Worm (Caenorhabditis elegans) whole organism, midembryonic: ENCODE data around the gene ccd-5.

Source experiments
- T22C8.4 ChIP-seq: fragments of 200-800 bp; sonication (Bioruptor generic); IDR thresholded peaks from 2 replicates; pipeline ENCODE4 v1.3.6; 2022; ENCODE audit warnings: missing genetic modification characterization, missing compliant biosample characterization
- cog-1 ChIP-seq: sonication (generic microtip); optimal IDR thresholded peaks from 2 replicates; lab custom pipeline; 2016; ENCODE audit warnings: missing genetic modification characterization, missing compliant biosample characterization
- flt-1 ChIP-seq: fragments of 200-800 bp; sonication (Bioruptor generic); IDR thresholded peaks from 2 replicates; pipeline ENCODE4 v1.3.6; 2022; ENCODE audit warnings: missing genetic modification characterization, missing compliant biosample characterization
- klf-2 ChIP-seq: fragments of 200-800 bp; sonication (Bioruptor generic); conservative IDR thresholded peaks from 2 replicates; pipeline ENCODE4 v1.3.6; 2022; ENCODE audit warnings: missing genetic modification reagents, missing genetic modification characterization, missing compliant biosample characterization
- med-1 ChIP-seq: sonication (generic microtip); optimal IDR thresholded peaks from 2 replicates; lab custom pipeline; 2017; ENCODE audit warnings: missing genetic modification characterization, mild to moderate bottlenecking, missing compliant biosample characterization, antibody characterized with exemption, missing genetic modification reagents; ENCODE audit not compliant: insufficient read depth
- ref-1 ChIP-seq: fragments of 200-800 bp; sonication (Bioruptor generic); conservative IDR thresholded peaks from 2 replicates; pipeline ENCODE4 v1.3.6; 2022; ENCODE audit warnings: missing genetic modification reagents, missing genetic modification characterization, missing compliant biosample characterization
- tab-1 ChIP-seq: fragments of 200-800 bp; sonication (Bioruptor generic); IDR thresholded peaks from 2 replicates; pipeline ENCODE4 v1.3.6; 2022; ENCODE audit warnings: missing genetic modification characterization, missing compliant biosample characterization
- ztf-23 ChIP-seq: fragments of 200-800 bp; sonication (Bioruptor generic); IDR thresholded peaks from 2 replicates; pipeline ENCODE4 v1.3.6; 2022; ENCODE audit warnings: missing genetic modification reagents, missing genetic modification characterization, missing compliant biosample characterization
- ztf-29 ChIP-seq: fragments of 200-800 bp; sonication (Bioruptor generic); IDR thresholded peaks from 2 replicates; pipeline ENCODE4 v1.3.6; 2022; ENCODE audit warnings: missing genetic modification reagents, missing genetic modification characterization, missing compliant biosample characterization

The ccd-5 gene

ce11 chrX:2543353-2543752 is 29.1 kb downstream of the ccd-5 start:
- TF ChIP-seq klf-2 (GFP tag; lab: Robert Waterston, UW), result no peak
- no peak for TF ChIP-seq ref-1 (GFP tag; lab: Robert Waterston, UW)
- TF ChIP-seq ztf-29 (GFP tag; lab: Robert Waterston, UW), result no peak
- no peak for TF ChIP-seq tab-1 (GFP tag; lab: Robert Waterston, UW)
- no peak for TF ChIP-seq ztf-23 (GFP tag; lab: Robert Waterston, UW)
- TF ChIP-seq cog-1 (tag; lab: Kevin White, UChicago), result no peak
- TF ChIP-seq flt-1, result no peak
- no peak for TF ChIP-seq T22C8.4 (GFP tag; lab: Robert Waterston, UW)
- TF ChIP-seq med-1, result no peak

- TF ChIP-seq flt-1 (no peak), ztf-23 (GFP tag; lab: Robert Waterston, UW) (no peak), tab-1 (GFP tag; lab: Robert Waterston, UW) (no peak), T22C8.4 (GFP tag; lab: Robert Waterston, UW) (no peak), ztf-29 (GFP tag; lab: Robert Waterston, UW) (no peak), med-1 (no peak), ref-1 (GFP tag; lab: Robert Waterston, UW) (no peak), cog-1 (tag; lab: Kevin White, UChicago) (no peak), klf-2 (GFP tag; lab: Robert Waterston, UW) (no peak)
Measured at ce11 chrX:2541003-2541521, 31.4 kb downstream of the ccd-5 start, which contains the start of gene F52H2.3. Gene F52H2.3 (minus strand): TSS chrX:2541053.

DNA sequence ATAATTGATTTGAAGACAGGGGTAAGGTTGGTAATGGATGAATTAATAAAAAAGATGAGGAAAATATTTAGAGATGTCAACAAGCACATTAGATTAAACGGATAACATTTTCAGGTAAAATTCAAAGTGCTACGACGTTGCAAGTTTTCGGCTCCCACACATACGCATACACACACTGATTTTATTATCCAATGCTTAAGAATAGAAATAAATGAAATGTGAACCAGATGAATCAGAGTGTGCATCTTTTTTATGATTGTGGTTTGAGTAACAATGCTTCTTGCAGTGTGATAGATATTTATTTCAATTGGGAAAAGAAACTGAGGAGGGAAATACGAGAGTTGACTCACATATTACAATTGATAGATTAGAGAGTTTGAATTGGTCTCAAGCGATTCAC is 33.7 kb downstream of the ccd-5 start:
- TF ChIP-seq ztf-29 (GFP tag; lab: Robert Waterston, UW), result no peak
- TF ChIP-seq med-1, result no peak
- TF ChIP-seq T22C8.4 (GFP tag; lab: Robert Waterston, UW), result no peak
- no peak for TF ChIP-seq flt-1
- no peak for TF ChIP-seq ref-1 (GFP tag; lab: Robert Waterston, UW)
- no peak for TF ChIP-seq klf-2 (GFP tag; lab: Robert Waterston, UW)
- TF ChIP-seq tab-1 (GFP tag; lab: Robert Waterston, UW), result no peak
- no peak for TF ChIP-seq ztf-23 (GFP tag; lab: Robert Waterston, UW)
- no peak for TF ChIP-seq cog-1 (tag; lab: Kevin White, UChicago)

- TF ChIP-seq T22C8.4 (GFP tag; lab: Robert Waterston, UW), result peak; percentile 78
- peak; percentile 96 for TF ChIP-seq cog-1 (tag; lab: Kevin White, UChicago)
- TF ChIP-seq ref-1 (GFP tag; lab: Robert Waterston, UW), result no peak
- TF ChIP-seq med-1, result no peak
- TF ChIP-seq ztf-23 (GFP tag; lab: Robert Waterston, UW), result no peak
- TF ChIP-seq ztf-29 (GFP tag; lab: Robert Waterston, UW), result peak; percentile 63; the same call in 1 of the 2 replicates
- TF ChIP-seq flt-1, result peak; percentile 73
- no peak for TF ChIP-seq klf-2 (GFP tag; lab: Robert Waterston, UW)
- 0 out of 2 replicates have a peak, but pooled peaks have one; percentile 17 for TF ChIP-seq tab-1 (GFP tag; lab: Robert Waterston, UW)
Measured at ce11 chrX:2536246-2536772, 36.1 kb downstream of the ccd-5 start.

DNA sequence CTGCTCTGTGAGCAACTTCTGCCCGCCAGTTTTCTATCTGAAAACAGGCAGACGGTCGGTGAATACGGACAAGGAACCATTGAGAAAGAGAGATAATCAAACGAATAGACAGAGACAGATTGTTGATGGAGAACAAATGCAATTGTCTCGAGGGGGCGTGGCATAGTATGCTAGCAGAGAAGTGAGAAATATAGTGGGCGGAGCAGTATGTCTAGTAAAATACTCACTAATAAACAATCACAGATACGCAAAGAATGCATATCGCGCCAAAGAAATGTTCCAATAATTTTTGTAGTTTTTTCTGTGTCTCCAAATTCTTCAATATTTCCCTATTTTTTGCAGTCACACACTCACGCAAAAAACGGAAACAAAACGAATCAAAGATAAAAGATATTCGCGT is 40.1 kb downstream of the ccd-5 start, which contains the start of gene tbc-12:
TSS of gene tbc-12 (minus strand) at position 101 of the 400 bp plus-strand sequence.
- TF ChIP-seq ref-1 (GFP tag; lab: Robert Waterston, UW), result no peak
- TF ChIP-seq ztf-29 (GFP tag; lab: Robert Waterston, UW), result no peak
- TF ChIP-seq klf-2 (GFP tag; lab: Robert Waterston, UW), result no peak
- no peak for TF ChIP-seq ztf-23 (GFP tag; lab: Robert Waterston, UW)
- no peak for TF ChIP-seq med-1
- TF ChIP-seq T22C8.4 (GFP tag; lab: Robert Waterston, UW), result no peak
- no peak for TF ChIP-seq tab-1 (GFP tag; lab: Robert Waterston, UW)
- no peak for TF ChIP-seq cog-1 (tag; lab: Kevin White, UChicago)
- no peak for TF ChIP-seq flt-1

DNA sequence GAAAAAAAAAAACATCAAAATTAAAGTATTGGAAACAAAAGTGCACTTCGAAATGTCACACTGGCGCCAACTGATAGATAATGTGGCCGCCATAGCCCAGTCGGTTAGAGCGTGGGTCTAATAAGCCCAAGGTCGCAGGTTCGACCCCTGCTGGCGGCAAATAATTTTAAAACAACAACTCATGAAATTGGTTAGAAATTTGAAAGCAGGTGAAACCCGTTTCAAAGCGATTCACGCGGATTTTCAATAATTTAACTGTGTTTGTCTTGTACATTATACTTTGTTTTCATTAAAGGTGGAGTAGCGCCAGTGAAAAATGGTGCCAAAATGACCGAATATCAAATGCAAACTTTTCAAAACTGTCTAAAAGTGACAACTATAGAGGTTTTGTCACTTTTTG is 41.2 kb downstream of the ccd-5 start:
- TF ChIP-seq tab-1 (GFP tag; lab: Robert Waterston, UW) (no peak), ztf-29 (GFP tag; lab: Robert Waterston, UW) (no peak), med-1 (no peak), T22C8.4 (GFP tag; lab: Robert Waterston, UW) (no peak), ztf-23 (GFP tag; lab: Robert Waterston, UW) (no peak), klf-2 (GFP tag; lab: Robert Waterston, UW) (no peak), cog-1 (tag; lab: Kevin White, UChicago) (no peak), flt-1 (no peak), ref-1 (GFP tag; lab: Robert Waterston, UW) (no peak)

DNA sequence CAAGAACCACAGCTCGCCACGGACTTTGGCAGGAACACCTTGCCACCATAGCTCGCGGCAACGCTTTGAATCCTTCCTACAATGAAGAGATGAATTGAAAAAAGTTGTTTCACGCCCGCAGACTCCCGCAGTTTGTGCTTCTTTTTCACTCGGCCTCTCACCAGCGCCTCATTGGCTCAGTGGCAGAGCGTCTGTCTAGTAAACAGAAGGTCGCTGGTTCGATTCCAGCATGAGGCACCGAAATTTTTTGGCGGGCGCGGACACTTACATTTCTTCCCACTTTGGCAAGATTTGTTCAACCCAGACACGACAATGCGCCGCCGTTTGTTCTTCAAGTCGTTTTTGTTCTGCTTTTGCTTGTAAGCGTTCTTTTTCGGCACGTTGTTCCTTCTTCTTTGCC is 44.6 kb downstream of the ccd-5 start:
- TF ChIP-seq med-1 (no peak), T22C8.4 (GFP tag; lab: Robert Waterston, UW) (no peak), cog-1 (tag; lab: Kevin White, UChicago) (no peak), ztf-29 (GFP tag; lab: Robert Waterston, UW) (peak; percentile 37; the same call in 1 of the 2 replicates), tab-1 (GFP tag; lab: Robert Waterston, UW) (0 out of 2 replicates have a peak, but pooled peaks have one; percentile 50), ztf-23 (GFP tag; lab: Robert Waterston, UW) (peak; percentile 62; the same call in 1 of the 2 replicates), ref-1 (GFP tag; lab: Robert Waterston, UW) (no peak; the same call in 1 of the 2 replicates), klf-2 (GFP tag; lab: Robert Waterston, UW) (no peak; the same call in 1 of the 2 replicates), flt-1 (no peak)

- TF ChIP-seq T22C8.4 (GFP tag; lab: Robert Waterston, UW), result no peak
- no peak for TF ChIP-seq flt-1
- no peak for TF ChIP-seq ref-1 (GFP tag; lab: Robert Waterston, UW)
- TF ChIP-seq ztf-23 (GFP tag; lab: Robert Waterston, UW), result no peak
- TF ChIP-seq klf-2 (GFP tag; lab: Robert Waterston, UW), result no peak
- no peak for TF ChIP-seq tab-1 (GFP tag; lab: Robert Waterston, UW)
- no peak for TF ChIP-seq med-1
- no peak for TF ChIP-seq cog-1 (tag; lab: Kevin White, UChicago)
- no peak for TF ChIP-seq ztf-29 (GFP tag; lab: Robert Waterston, UW)
Measured at ce11 chrX:2527194-2527593, 45.3 kb downstream of the ccd-5 start.

DNA sequence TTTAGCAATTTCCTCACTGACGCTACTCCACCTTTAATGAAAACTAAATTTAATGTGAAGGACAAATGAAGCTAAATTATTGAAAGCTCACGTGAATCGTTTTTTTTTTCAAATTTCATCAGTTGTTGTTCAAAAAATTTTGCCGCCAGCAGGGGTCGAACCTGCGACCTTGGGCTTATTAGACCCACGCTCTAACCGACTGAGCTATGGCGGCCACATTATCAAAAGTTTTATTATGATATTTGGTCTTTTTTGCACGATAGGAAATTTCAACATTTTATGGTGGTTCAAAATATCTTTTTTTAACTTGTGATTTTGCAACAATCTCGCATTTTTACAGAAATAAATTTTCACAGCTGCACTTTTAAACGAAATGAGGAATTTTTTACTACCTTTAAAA is 46.4 kb downstream of the ccd-5 start:
- TF ChIP-seq ref-1 (GFP tag; lab: Robert Waterston, UW) (no peak), tab-1 (GFP tag; lab: Robert Waterston, UW) (no peak)
